Fruit fly (Drosophila melanogaster): Measurements from ENCODE around the gene CG42818.

The CG42818 gene

DNA sequence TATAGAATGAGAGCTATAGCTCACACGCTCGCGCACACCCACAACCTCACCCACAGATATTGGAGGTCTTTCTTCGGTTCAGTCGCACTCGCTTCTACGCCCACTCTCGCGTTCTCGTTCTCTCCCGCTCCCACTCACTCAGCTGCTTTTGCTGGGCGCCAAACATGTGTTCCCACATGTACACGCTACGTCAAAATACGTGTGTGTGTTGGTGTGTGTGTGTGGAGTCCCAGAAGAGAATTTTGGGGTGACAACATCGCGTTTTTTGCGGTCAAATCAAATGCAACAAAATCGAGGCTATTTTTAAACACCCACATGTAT lies 29.7 kb downstream of the CG42818 start (continued):
- TF ChIP-seq Hr39 (optimal IDR thresholded peaks at IDR 0.05) = no peak
- TF ChIP-seq CG6272 (GFP tag; IDR thresholded peaks at IDR 0.05) = no peak
- no peak for TF ChIP-seq croc (GFP tag; conservative IDR thresholded peaks at IDR 0.05)
- TF ChIP-seq CG9215 (GFP tag; IDR thresholded peaks at IDR 0.05) = no peak
- TF ChIP-seq CG6765 (GFP tag; optimal IDR thresholded peaks at IDR 0.05) = no peak
- TF ChIP-seq CG15601 (tag; optimal IDR thresholded peaks at IDR 0.05) = no peak
- TF ChIP-seq CG2199 (GFP tag; IDR thresholded peaks at IDR 0.05) = no peak
- TF ChIP-seq lab (GFP tag; optimal IDR thresholded peaks at IDR 0.05) = no peak
- no peak for TF ChIP-seq peb (GFP tag; IDR thresholded peaks at IDR 0.05)
- peak; percentile 6 for TF ChIP-seq CG17912 (GFP tag; optimal IDR thresholded peaks at IDR 0.05)
- TF ChIP-seq CG10543 (GFP tag; optimal IDR thresholded peaks at IDR 0.05) = peak; percentile 71
- no peak for TF ChIP-seq zfh1 (GFP tag; IDR thresholded peaks at IDR 0.05)
- TF ChIP-seq CG10321 (GFP tag; IDR thresholded peaks at IDR 0.05) = no peak
- TF ChIP-seq her (GFP tag; optimal IDR thresholded peaks at IDR 0.05) = no peak
- no peak for TF ChIP-seq CG1603 (tag; optimal IDR thresholded peaks at IDR 0.05)
- peak in 1 of 2 experiments; percentile 17 for TF ChIP-seq Pdp1 (GFP tag; optimal IDR thresholded peaks at IDR 0.05)
- no peak for TF ChIP-seq cato (GFP tag; optimal IDR thresholded peaks at IDR 0.05; ENCODE audit: borderline replicate concordance)
- no peak for TF ChIP-seq gem (tag; optimal IDR thresholded peaks at IDR 0.05)
- no peak for TF ChIP-seq tx (GFP tag; optimal IDR thresholded peaks at IDR 0.05)
- TF ChIP-seq CG13894 (tag; optimal IDR thresholded peaks at IDR 0.05) = peak; percentile 55
- TF ChIP-seq fd102C (GFP tag; optimal IDR thresholded peaks at IDR 0.05) = no peak
- TF ChIP-seq caup (GFP tag; optimal IDR thresholded peaks at IDR 0.05; ENCODE audit: severe bottlenecking) = no peak
- peak; percentile 4 for TF ChIP-seq Deaf1 (tag; optimal IDR thresholded peaks at IDR 0.05)
- TF ChIP-seq CG6654 (GFP tag; optimal IDR thresholded peaks at IDR 0.05) = no peak
- TF ChIP-seq pho (GFP tag; optimal IDR thresholded peaks at IDR 0.05) = no peak
- no peak for TF ChIP-seq lov (optimal IDR thresholded peaks at IDR 0.05)
- TF ChIP-seq lov (GFP tag; IDR thresholded peaks at IDR 0.05) = no peak
- no peak for TF ChIP-seq CG10979 (tag; optimal IDR thresholded peaks at IDR 0.05)
- no peak for TF ChIP-seq crc (GFP tag; optimal IDR thresholded peaks at IDR 0.05)
- no peak for TF ChIP-seq stc (GFP tag; IDR thresholded peaks at IDR 0.05)
- no peak for TF ChIP-seq Hand (GFP tag; optimal IDR thresholded peaks at IDR 0.05)
- no peak for TF ChIP-seq CG11695 (GFP tag; IDR thresholded peaks at IDR 0.05)
- TF ChIP-seq CG18476 (GFP tag; optimal IDR thresholded peaks at IDR 0.05) = no peak
- TF ChIP-seq btn (GFP tag; optimal IDR thresholded peaks at IDR 0.05) = no peak
- no peak for TF ChIP-seq Bdp1 (GFP tag; optimal IDR thresholded peaks at IDR 0.05)
- TF ChIP-seq dm (GFP tag; optimal IDR thresholded peaks at IDR 0.05) = peak; percentile 62
- TF ChIP-seq CG12769 (tag; optimal IDR thresholded peaks at IDR 0.05) = peak; percentile 97
- no peak for TF ChIP-seq CG2712 (tag; optimal IDR thresholded peaks at IDR 0.05)
- TF ChIP-seq pb (GFP tag; optimal IDR thresholded peaks at IDR 0.05) = no peak
- TF ChIP-seq ab (GFP tag; optimal IDR thresholded peaks at IDR 0.05) = no peak
- TF ChIP-seq hkb (optimal IDR thresholded peaks at IDR 0.05) = no peak
- no peak for TF ChIP-seq hkb (GFP tag; IDR thresholded peaks at IDR 0.05)
- TF ChIP-seq Awh (GFP tag; IDR thresholded peaks at IDR 0.05) = no peak
- no peak for TF ChIP-seq CG13775 (GFP tag; optimal IDR thresholded peaks at IDR 0.05)
- no peak for TF ChIP-seq Meics (GFP tag; optimal IDR thresholded peaks at IDR 0.05)
- TF ChIP-seq Myb (GFP tag; optimal IDR thresholded peaks at IDR 0.05) = no peak
- TF ChIP-seq BEAF-32 (GFP tag; optimal IDR thresholded peaks at IDR 0.05) = no peak
- peak; percentile 13 for TF ChIP-seq CG11504 (tag; optimal IDR thresholded peaks at IDR 0.05)
- no peak for TF ChIP-seq CG17385 (GFP tag; optimal IDR thresholded peaks at IDR 0.05)
- TF ChIP-seq Antp (GFP tag; optimal IDR thresholded peaks at IDR 0.05) = no peak
- no peak for TF ChIP-seq Hmr (GFP tag; optimal IDR thresholded peaks at IDR 0.05)
- no peak for TF ChIP-seq MTF-1 (GFP tag; optimal IDR thresholded peaks at IDR 0.05; ENCODE audit: borderline replicate concordance)
- TF ChIP-seq Fer1 (GFP tag; optimal IDR thresholded peaks at IDR 0.05) = peak; percentile 33
